Fruit fly (Drosophila melanogaster) whole organism, prepupa: ENCODE measurements around the gene Gnpnat.

Source experiments
- Blimp-1 ChIP-seq: fragments of 200-800 bp; sonication (Bioruptor generic); optimal IDR thresholded peaks from 3 replicates; lab custom pipeline; 2017; ENCODE audit warnings: missing biosample characterization, missing genetic modification characterization, mild to moderate bottlenecking, moderate library complexity, missing genetic modification reagents
- CG10631 ChIP-seq: fragments of 200-800 bp; sonication (Bioruptor generic); optimal IDR thresholded peaks from 2 replicates; lab custom pipeline; 2016; ENCODE audit warnings: missing biosample characterization, missing genetic modification characterization
- CG10669 ChIP-seq: fragments of 200-800 bp; sonication (Bioruptor generic); optimal IDR thresholded peaks from 3 replicates; lab custom pipeline; 2018; ENCODE audit warnings: missing biosample characterization, mild to moderate bottlenecking, missing genetic modification characterization, moderate library complexity
- CG11294 ChIP-seq: fragments of 200-800 bp; sonication (Bioruptor generic); IDR thresholded peaks from 2 replicates; pipeline ENCODE4 v1.3.6; 2022; ENCODE audit warnings: missing biosample characterization, missing genetic modification characterization
- CG11762 ChIP-seq: fragments of 200-800 bp; sonication (Bioruptor generic); optimal IDR thresholded peaks from 3 replicates; lab custom pipeline; 2016; ENCODE audit warnings: missing biosample characterization, missing genetic modification characterization; ENCODE audit not compliant: insufficient read depth
- CG11902 ChIP-seq: fragments of 200-800 bp; sonication (Bioruptor generic); optimal IDR thresholded peaks from 3 replicates; lab custom pipeline; 2016; ENCODE audit warnings: missing biosample characterization, missing genetic modification characterization
- CG15336 ChIP-seq: fragments of 200-800 bp; sonication (Bioruptor generic); IDR thresholded peaks from 2 replicates; pipeline ENCODE4 v1.3.6; 2022; ENCODE audit warnings: missing biosample characterization, missing genetic modification characterization
- CG16779 ChIP-seq: fragments of 200-800 bp; sonication (Bioruptor generic); optimal IDR thresholded peaks from 3 replicates; lab custom pipeline; 2017; ENCODE audit warnings: missing biosample characterization, mild to moderate bottlenecking, missing genetic modification characterization
- CG31627 ChIP-seq: fragments of 200-800 bp; sonication (Bioruptor generic); optimal IDR thresholded peaks from 3 replicates; lab custom pipeline; 2016; ENCODE audit warnings: missing biosample characterization, missing genetic modification characterization
- CG32006 ChIP-seq: fragments of 200-800 bp; sonication (Bioruptor generic); optimal IDR thresholded peaks from 3 replicates; lab custom pipeline; 2017; ENCODE audit warnings: missing biosample characterization, mild to moderate bottlenecking, missing genetic modification characterization
- CG34406 ChIP-seq: fragments of 200-800 bp; sonication (Bioruptor generic); optimal IDR thresholded peaks from 3 replicates; lab custom pipeline; 2016; ENCODE audit warnings: missing biosample characterization, missing genetic modification characterization
- CG4318 ChIP-seq: fragments of 200-800 bp; sonication (Bioruptor generic); optimal IDR thresholded peaks from 3 replicates; lab custom pipeline; 2017; ENCODE audit warnings: missing biosample characterization, mild to moderate bottlenecking, missing genetic modification characterization
- CG6163 ChIP-seq: fragments of 200-800 bp; sonication (Bioruptor generic); IDR thresholded peaks from 3 replicates; pipeline ENCODE4 v1.3.6; 2022; ENCODE audit warnings: missing biosample characterization, missing genetic modification characterization
- CG6276 ChIP-seq: fragments of 200-800 bp; sonication (Bioruptor generic); optimal IDR thresholded peaks from 2 replicates; lab custom pipeline; 2017; ENCODE audit warnings: missing biosample characterization, mild to moderate bottlenecking, missing genetic modification characterization
- CG6792 ChIP-seq: fragments of 200-800 bp; sonication (Bioruptor generic); optimal IDR thresholded peaks from 3 replicates; lab custom pipeline; 2016; ENCODE audit warnings: missing biosample characterization, missing genetic modification characterization
- CG6854 ChIP-seq: fragments of 200-800 bp; sonication (Bioruptor generic); optimal IDR thresholded peaks from 2 replicates; lab custom pipeline; 2017; ENCODE audit warnings: missing biosample characterization, mild to moderate bottlenecking, missing genetic modification characterization
- CG8319 ChIP-seq: fragments of 200-800 bp; sonication (Bioruptor generic); optimal IDR thresholded peaks from 3 replicates; lab custom pipeline; 2016; ENCODE audit warnings: missing biosample characterization, missing genetic modification characterization
- CG8632 ChIP-seq: fragments of 200-800 bp; sonication (Bioruptor generic); optimal IDR thresholded peaks from 3 replicates; lab custom pipeline; 2016; ENCODE audit warnings: missing biosample characterization, missing genetic modification characterization
- CG9139 ChIP-seq: fragments of 200-800 bp; sonication (Bioruptor generic); optimal IDR thresholded peaks from 3 replicates; lab custom pipeline; 2017; ENCODE audit warnings: missing biosample characterization, mild to moderate bottlenecking, missing genetic modification characterization
- Eip75B ChIP-seq: fragments of 200-800 bp; sonication (Bioruptor generic); optimal IDR thresholded peaks from 3 replicates; lab custom pipeline; 2016; ENCODE audit warnings: missing biosample characterization, missing genetic modification characterization
- Eip78C ChIP-seq: fragments of 200-800 bp; sonication (Bioruptor generic); peaks from one replicate; lab custom pipeline; 2016; ENCODE audit warnings: missing biosample characterization, missing genetic modification characterization
- Ets21C ChIP-seq: fragments of 200-800 bp; sonication (Bioruptor generic); optimal IDR thresholded peaks from 3 replicates; lab custom pipeline; 2016; ENCODE audit warnings: missing biosample characterization, missing genetic modification characterization
- Ets96B ChIP-seq: fragments of 200-800 bp; optimal IDR thresholded peaks from 2 replicates; lab custom pipeline; 2019; ENCODE audit warnings: missing biosample characterization, mild to moderate bottlenecking, missing genetic modification characterization, moderate library complexity
- Gug ChIP-seq: fragments of 200-800 bp; sonication (Bioruptor generic); IDR thresholded peaks from 2 replicates; pipeline ENCODE4 v1.3.6; 2022; ENCODE audit warnings: missing biosample characterization, missing genetic modification characterization
- Hr38 ChIP-seq: sonication (Bioruptor generic); optimal IDR thresholded peaks from 2 replicates; lab custom pipeline; 2016; ENCODE audit warnings: missing biosample characterization, missing genetic modification characterization
- Hr39 ChIP-seq: fragments of 200-800 bp; sonication (Bioruptor generic); optimal IDR thresholded peaks from 2 replicates; lab custom pipeline; 2016; ENCODE audit warnings: missing biosample characterization, missing genetic modification characterization
- Hr4 ChIP-seq: fragments of 200-800 bp; sonication (Bioruptor generic); optimal IDR thresholded peaks from 3 replicates; lab custom pipeline; 2016; ENCODE audit warnings: missing biosample characterization, missing genetic modification characterization
- Lpt ChIP-seq: fragments of 200-800 bp; sonication (Bioruptor generic); optimal IDR thresholded peaks from 3 replicates; lab custom pipeline; 2016; ENCODE audit warnings: missing biosample characterization, missing genetic modification characterization
- OdsH ChIP-seq: fragments of 200-800 bp; sonication (Bioruptor generic); optimal IDR thresholded peaks from 3 replicates; lab custom pipeline; 2016; ENCODE audit warnings: missing biosample characterization, missing genetic modification characterization
- Smox ChIP-seq: fragments of 200-800 bp; sonication (Bioruptor generic); optimal IDR thresholded peaks from 3 replicates; lab custom pipeline; 2016; ENCODE audit warnings: missing biosample characterization, missing genetic modification characterization
- Sox102F ChIP-seq: fragments of 200-800 bp; sonication (Bioruptor generic); optimal IDR thresholded peaks from 2 replicates; lab custom pipeline; 2016; ENCODE audit warnings: missing biosample characterization, mild to moderate bottlenecking, missing genetic modification characterization
- Sox14 ChIP-seq: fragments of 200-800 bp; sonication (Bioruptor generic); optimal IDR thresholded peaks from 3 replicates; lab custom pipeline; 2016; ENCODE audit warnings: missing biosample characterization, missing genetic modification characterization
- achi ChIP-seq: fragments of 200-800 bp; sonication (Bioruptor generic); optimal IDR thresholded peaks from 3 replicates; lab custom pipeline; 2016; ENCODE audit warnings: missing biosample characterization, missing genetic modification characterization
- acj6 ChIP-seq: fragments of 200-800 bp; sonication (Bioruptor generic); optimal IDR thresholded peaks from 3 replicates; lab custom pipeline; 2016; ENCODE audit warnings: missing biosample characterization, missing genetic modification characterization
- cyc ChIP-seq: fragments of 200-800 bp; sonication (Bioruptor generic); optimal IDR thresholded peaks from 3 replicates; lab custom pipeline; 2016; ENCODE audit warnings: missing biosample characterization, missing genetic modification characterization
- dac ChIP-seq: fragments of 200-800 bp; sonication (Bioruptor generic); optimal IDR thresholded peaks from 2 replicates; lab custom pipeline; 2017; ENCODE audit warnings: missing biosample characterization, mild to moderate bottlenecking, missing genetic modification characterization
- eg ChIP-seq: fragments of 200-800 bp; sonication (Bioruptor generic); IDR thresholded peaks from 3 replicates; pipeline ENCODE4 v1.3.6; 2022; ENCODE audit warnings: missing biosample characterization, missing genetic modification characterization
- esn ChIP-seq: fragments of 200-800 bp; sonication (Bioruptor generic); optimal IDR thresholded peaks from 2 replicates; lab custom pipeline; 2016; ENCODE audit warnings: missing biosample characterization, mild to moderate bottlenecking, missing genetic modification characterization, moderate library complexity
- fd59A ChIP-seq: fragments of 200-800 bp; sonication (Bioruptor generic); optimal IDR thresholded peaks from 2 replicates; lab custom pipeline; 2017; ENCODE audit warnings: missing biosample characterization, mild to moderate bottlenecking, missing genetic modification characterization, missing genetic modification reagents
- lz ChIP-seq: fragments of 200-800 bp; sonication (Bioruptor generic); optimal IDR thresholded peaks from 3 replicates; lab custom pipeline; 2016; ENCODE audit warnings: missing biosample characterization, missing genetic modification characterization
- pdm3 ChIP-seq: fragments of 200-800 bp; sonication (Bioruptor generic); optimal IDR thresholded peaks from 3 replicates; lab custom pipeline; 2016; ENCODE audit warnings: missing biosample characterization, missing genetic modification characterization
- salr ChIP-seq, 2 experiments: fragments of 200-800 bp; sonication (Bioruptor generic); optimal IDR thresholded peaks; 3 replicates each; lab custom pipeline; 2016 to 2018; ENCODE audit warnings: missing biosample characterization in 2 of 2, missing genetic modification characterization in 2 of 2, mild to moderate bottlenecking in 1 of 2
- ss ChIP-seq, 2 experiments: fragments of 200-800 bp; sonication (Bioruptor generic); optimal IDR thresholded peaks; 2 replicates in 1 of 2; 3 replicates in 1 of 2; lab custom pipeline; 2017 to 2018; ENCODE audit warnings: mild to moderate bottlenecking in 2 of 2, missing biosample characterization in 2 of 2, missing genetic modification characterization in 2 of 2, moderate library complexity in 1 of 2
- svp ChIP-seq: fragments of 200-800 bp; sonication (Bioruptor generic); peaks from one replicate; lab custom pipeline; 2016; ENCODE audit warnings: missing biosample characterization, missing genetic modification characterization
- topi ChIP-seq: fragments of 200-800 bp; sonication (Bioruptor generic); optimal IDR thresholded peaks from 3 replicates; lab custom pipeline; 2016; ENCODE audit warnings: missing biosample characterization, missing genetic modification characterization

The Gnpnat gene

dm6 chr3R:29763154-29763553 lies 25.1 kb downstream of the Gnpnat start (continued):
- TF ChIP-seq pdm3 (GFP tag; lab: Kevin White, UChicago) (peak; percentile 94), Hr38 (GFP tag; lab: Kevin White, UChicago) (no peak), Eip75B (peak; percentile 93), CG4318 (GFP tag; lab: Kevin White, UChicago) (peak; percentile 22), CG10669 (peak; percentile 83), eg (peak; percentile 83), dac (GFP tag; lab: Kevin White, UChicago) (no peak), CG11762 (peak; percentile 90), Hr39 (GFP tag; lab: Kevin White, UChicago) (peak; percentile 99), Blimp-1 (GFP tag; lab: Kevin White, UChicago) (peak; percentile 92), Sox14 (GFP tag; lab: Kevin White, UChicago) (peak; percentile 97), Ets96B (tag; lab: Kevin White, UChicago) (peak; percentile 70), CG6792 (GFP tag; lab: Kevin White, UChicago) (peak; percentile 95), CG15336 (peak; percentile 77)

dm6 chr3R:29763804-29764203 lies 25.7 kb downstream of the Gnpnat start:
- TF ChIP-seq CG6854 (peak; percentile 10), CG8632 (GFP tag; lab: Kevin White, UChicago) (no peak), achi (GFP tag; lab: Kevin White, UChicago) (peak; percentile 21), Sox14 (GFP tag; lab: Kevin White, UChicago) (peak; percentile 9), topi (GFP tag; lab: Kevin White, UChicago) (peak; percentile 79), fd59A (GFP tag; lab: Kevin White, UChicago) (no peak), cyc (peak; percentile 46), lz (GFP tag; lab: Kevin White, UChicago) (peak; percentile 55), svp (GFP tag; lab: Kevin White, UChicago) (no peak), OdsH (peak; percentile 37), CG6276 (GFP tag; lab: Kevin White, UChicago) (peak; percentile 12), eg (0 out of 3 replicates have a peak, but pooled peaks have one; percentile 35), pdm3 (GFP tag; lab: Kevin White, UChicago) (peak; percentile 3), CG34406 (peak; percentile 40), CG32006 (GFP tag; lab: Kevin White, UChicago) (peak; percentile 16), CG4318 (GFP tag; lab: Kevin White, UChicago) (no peak), CG10631 (GFP tag; lab: Kevin White, UChicago) (no peak), Eip78C (GFP tag; lab: Kevin White, UChicago) (peak; percentile 80), ss (GFP tag; optimal IDR thresholded peaks at IDR 0.05; lab: Kevin White, UChicago) (no peak), Lpt (no peak), CG16779 (tag; lab: Kevin White, UChicago) (no peak), CG11902 (GFP tag; lab: Kevin White, UChicago) (peak; percentile 2), CG15336 (peak; percentile 46), Sox102F (GFP tag; lab: Kevin White, UChicago) (peak; percentile 33), Hr4 (GFP tag; lab: Kevin White, UChicago) (no peak), Gug (GFP tag; lab: Robert Waterston, UW) (no peak), acj6 (GFP tag; lab: Kevin White, UChicago) (peak; percentile 32), Smox (GFP tag; lab: Kevin White, UChicago) (peak; percentile 61), CG6163 (GFP tag; lab: Robert Waterston, UW) (peak; percentile 33; the same call in 1 of the 3 replicates), CG31627 (GFP tag; lab: Kevin White, UChicago) (peak; percentile 67), CG10669 (peak; percentile 1), salr (GFP tag; optimal IDR thresholded peaks at IDR 0.05; lab: Kevin White, UChicago) (no peak), CG9139 (GFP tag; lab: Kevin White, UChicago) (no peak), CG8319 (GFP tag; lab: Kevin White, UChicago) (no peak), CG6792 (GFP tag; lab: Kevin White, UChicago) (peak; percentile 16), Ets21C (GFP tag; lab: Kevin White, UChicago) (peak; percentile 37), esn (GFP tag; lab: Kevin White, UChicago) (peak; percentile 40), Blimp-1 (GFP tag; lab: Kevin White, UChicago) (peak; percentile 12), Hr39 (GFP tag; lab: Kevin White, UChicago) (peak; percentile 68), CG11294 (no peak)
